Worm (Caenorhabditis elegans): Measurements from ENCODE around the gene T01G1.2.
A peak's percentile ranks its signal among the peaks of the same experiment; 100 is the strongest.
"Not testable (repeated sequence)": the region's sequence is repeated elsewhere in the genome, so short reads cannot be mapped to it uniquely, and the experiment has no call there.

ce11 chrIV:11324741-11325140 lies 29.5 kb upstream of the T01G1.2 start, which contains the start of gene his-48:
- not testable (repeated sequence) for TF ChIP-seq ref-1 (GFP tag; conservative IDR thresholded peaks at IDR 0.05); cog-1 (tag; optimal IDR thresholded peaks at IDR 0.05); med-1 (GFP tag; optimal IDR thresholded peaks at IDR 0.05; ENCODE audit: insufficient read depth); ztf-23 (GFP tag; IDR thresholded peaks at IDR 0.05); ztf-29 (GFP tag; IDR thresholded peaks at IDR 0.05); tab-1 (GFP tag; IDR thresholded peaks at IDR 0.05); T22C8.4 (GFP tag; IDR thresholded peaks at IDR 0.05)
- peak; percentile 38; the same call in 1 of the 2 replicates for TF ChIP-seq flt-1 (GFP tag; IDR thresholded peaks at IDR 0.05)

Data from whole organism, midembryonic.